Worm (Caenorhabditis elegans) whole organism, L3 larva: ENCODE measurements around the gene F32D8.14.
A peak's percentile ranks its signal among the peaks of the same experiment; 100 is the strongest.

Experiments used
- R02D3.7 ChIP-seq: fragments of 150-350 bp; optimal IDR thresholded peaks from 2 replicates; lab custom pipeline; 2014; ENCODE audit warnings: missing biosample characterization, missing genetic modification characterization
- aly-2 ChIP-seq: fragments of 150-350 bp; optimal IDR thresholded peaks from 2 replicates; lab custom pipeline; 2014; ENCODE audit warnings: missing biosample characterization, missing genetic modification characterization
- ama-1 ChIP-seq: fragments of 150-350 bp; optimal IDR thresholded peaks from 2 replicates; lab custom pipeline; 2018
- ceh-16 ChIP-seq: sonication (generic microtip); optimal IDR thresholded peaks from 2 replicates; lab custom pipeline; 2017; ENCODE audit warnings: missing biosample characterization, missing genetic modification characterization
- ceh-28 ChIP-seq: fragments of 150-350 bp; optimal IDR thresholded peaks from 2 replicates; lab custom pipeline; 2014; ENCODE audit warnings: missing biosample characterization, missing genetic modification reagents, missing genetic modification characterization
- ceh-82 ChIP-seq: fragments of 150-350 bp; optimal IDR thresholded peaks from 2 replicates; lab custom pipeline; 2014; ENCODE audit warnings: missing biosample characterization, missing genetic modification characterization
- egl-27 ChIP-seq: sonication (generic microtip); optimal IDR thresholded peaks from 4 replicates; lab custom pipeline; 2017; ENCODE audit warnings: missing biosample characterization, missing genetic modification reagents, missing genetic modification characterization
- egl-5 ChIP-seq: fragments of 150-350 bp; optimal IDR thresholded peaks from 2 replicates; lab custom pipeline; 2017; ENCODE audit warnings: missing biosample characterization, missing genetic modification reagents, missing genetic modification characterization, inconsistent platforms
- elt-1 ChIP-seq: fragments of 150-350 bp; optimal IDR thresholded peaks from 2 replicates; lab custom pipeline; 2014; ENCODE audit warnings: missing biosample characterization, missing genetic modification characterization
- elt-2 ChIP-seq: sonication (generic microtip); optimal IDR thresholded peaks from 2 replicates; lab custom pipeline; 2016; ENCODE audit warnings: missing genetic modification reagents, mild to moderate bottlenecking, missing genetic modification characterization, missing compliant biosample characterization
- elt-3 ChIP-seq, 3 experiments: fragments of 150-350 bp in 1 of 3; sonication (generic microtip) in 2 of 3; optimal IDR thresholded peaks; 2 replicates in 2 of 3; 4 replicates in 1 of 3; lab custom pipeline; 2014 to 2017; ENCODE audit warnings: missing biosample characterization in 3 of 3, missing genetic modification characterization in 3 of 3
- eor-1 ChIP-seq, 2 experiments: fragments of 150-350 bp; optimal IDR thresholded peaks; 2 replicates each; lab custom pipeline; 2014 to 2018; ENCODE audit warnings: missing biosample characterization in 2 of 2, missing genetic modification characterization in 2 of 2
- hmg-11 ChIP-seq: sonication (generic microtip); optimal IDR thresholded peaks from 2 replicates; lab custom pipeline; 2016; ENCODE audit warnings: missing genetic modification characterization, missing compliant biosample characterization
- jun-1 ChIP-seq: fragments of 150-350 bp; optimal IDR thresholded peaks from 2 replicates; lab custom pipeline; 2014; ENCODE audit warnings: missing biosample characterization, missing genetic modification reagents, missing genetic modification characterization
- lin-15B ChIP-seq: fragments of 150-350 bp; optimal IDR thresholded peaks from 2 replicates; lab custom pipeline; 2014; ENCODE audit warnings: missing biosample characterization, missing genetic modification characterization
- lsy-12 ChIP-seq: sonication (generic microtip); optimal IDR thresholded peaks from 2 replicates; lab custom pipeline; 2016; ENCODE audit warnings: mild to moderate bottlenecking, missing genetic modification characterization, missing compliant biosample characterization
- mdl-1 ChIP-seq: fragments of 150-350 bp; optimal IDR thresholded peaks from 2 replicates; lab custom pipeline; 2014; ENCODE audit warnings: missing biosample characterization, missing genetic modification characterization
- mml-1 ChIP-seq: fragments of 150-350 bp; sonication (generic microtip); optimal IDR thresholded peaks from 3 replicates; lab custom pipeline; 2014; ENCODE audit warnings: missing biosample characterization, missing genetic modification characterization
- nfya-1 ChIP-seq: sonication (generic microtip); optimal IDR thresholded peaks from 2 replicates; lab custom pipeline; 2017; ENCODE audit warnings: missing genetic modification characterization, mild to moderate bottlenecking, missing compliant biosample characterization, antibody characterized with exemption, moderate library complexity; ENCODE audit not compliant: insufficient read depth
- nhr-11 ChIP-seq: fragments of 150-350 bp; optimal IDR thresholded peaks from 2 replicates; lab custom pipeline; 2014; ENCODE audit warnings: missing biosample characterization, missing genetic modification characterization
- nhr-12 ChIP-seq: fragments of 150-350 bp; optimal IDR thresholded peaks from 2 replicates; lab custom pipeline; 2014; ENCODE audit warnings: missing biosample characterization, missing genetic modification characterization
- nhr-23 ChIP-seq: fragments of 150-350 bp; optimal IDR thresholded peaks from 2 replicates; lab custom pipeline; 2014; ENCODE audit warnings: missing biosample characterization, missing genetic modification reagents, missing genetic modification characterization
- nhr-237 ChIP-seq: fragments of 150-350 bp; optimal IDR thresholded peaks from 2 replicates; lab custom pipeline; 2014; ENCODE audit warnings: missing biosample characterization, missing genetic modification characterization
- nhr-28 ChIP-seq: fragments of 150-350 bp; optimal IDR thresholded peaks from 2 replicates; lab custom pipeline; 2014; ENCODE audit warnings: missing biosample characterization, missing genetic modification characterization
- nhr-43 ChIP-seq: sonication (generic microtip); optimal IDR thresholded peaks from 2 replicates; lab custom pipeline; 2016; ENCODE audit warnings: mild to moderate bottlenecking, missing genetic modification characterization, missing compliant biosample characterization; ENCODE audit not compliant: poor library complexity, severe bottlenecking
- nhr-67 ChIP-seq: fragments of 150-350 bp; optimal IDR thresholded peaks from 2 replicates; lab custom pipeline; 2014; ENCODE audit warnings: missing biosample characterization, missing genetic modification characterization
- pha-4 ChIP-seq: fragments of 150-350 bp; optimal IDR thresholded peaks from 2 replicates; lab custom pipeline; 2014; ENCODE audit warnings: missing biosample characterization, missing genetic modification reagents, missing genetic modification characterization
- pqm-1 ChIP-seq: fragments of 150-350 bp; optimal IDR thresholded peaks from 2 replicates; lab custom pipeline; 2017; ENCODE audit warnings: missing biosample characterization, missing genetic modification characterization, inconsistent platforms
- sea-2 ChIP-seq: fragments of 150-350 bp; sonication (generic microtip); optimal IDR thresholded peaks from 4 replicates; lab custom pipeline; 2014; ENCODE audit warnings: missing biosample characterization, missing genetic modification reagents, missing genetic modification characterization
- skn-1 ChIP-seq: fragments of 150-350 bp; optimal IDR thresholded peaks from 2 replicates; lab custom pipeline; 2014; ENCODE audit warnings: missing biosample characterization, missing genetic modification characterization
- snpc-4 ChIP-seq: fragments of 150-350 bp; optimal IDR thresholded peaks from 2 replicates; lab custom pipeline; 2014; ENCODE audit warnings: missing biosample characterization, missing genetic modification characterization
- tbx-2 ChIP-seq: sonication (generic microtip); optimal IDR thresholded peaks from 2 replicates; lab custom pipeline; 2016; ENCODE audit warnings: mild to moderate bottlenecking, missing genetic modification characterization, missing compliant biosample characterization
- unc-39 ChIP-seq: sonication (generic microtip); optimal IDR thresholded peaks from 4 replicates; lab custom pipeline; 2017; ENCODE audit warnings: missing biosample characterization, missing genetic modification characterization
- unc-62 ChIP-seq: fragments of 150-350 bp; sonication (generic microtip); optimal IDR thresholded peaks from 4 replicates; lab custom pipeline; 2014; ENCODE audit warnings: missing biosample characterization, missing genetic modification reagents, missing genetic modification characterization
- zag-1 ChIP-seq: fragments of 150-350 bp; optimal IDR thresholded peaks from 2 replicates; lab custom pipeline; 2014; ENCODE audit warnings: missing biosample characterization, missing genetic modification characterization
- ztf-11 ChIP-seq: fragments of 150-350 bp; optimal IDR thresholded peaks from 2 replicates; lab custom pipeline; 2014; ENCODE audit warnings: missing biosample characterization, missing genetic modification characterization
- ztf-4 ChIP-seq: fragments of 150-350 bp; optimal IDR thresholded peaks from 2 replicates; lab custom pipeline; 2014; ENCODE audit warnings: missing biosample characterization, missing genetic modification characterization

The F32D8.14 gene

DNA sequence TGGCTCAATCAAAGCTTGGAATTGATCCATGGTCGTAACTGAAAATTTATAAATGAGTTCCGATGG lies 2.4 kb upstream of the F32D8.14 start, which contains the start of gene sec-61.G:
Gene sec-61.G, minus strand, starts transcription at position 38 of the 66 bp plus-strand sequence.
- TF ChIP-seq nhr-23 (no peak), unc-39 (tag; lab: Kevin White, UChicago) (no peak)

DNA sequence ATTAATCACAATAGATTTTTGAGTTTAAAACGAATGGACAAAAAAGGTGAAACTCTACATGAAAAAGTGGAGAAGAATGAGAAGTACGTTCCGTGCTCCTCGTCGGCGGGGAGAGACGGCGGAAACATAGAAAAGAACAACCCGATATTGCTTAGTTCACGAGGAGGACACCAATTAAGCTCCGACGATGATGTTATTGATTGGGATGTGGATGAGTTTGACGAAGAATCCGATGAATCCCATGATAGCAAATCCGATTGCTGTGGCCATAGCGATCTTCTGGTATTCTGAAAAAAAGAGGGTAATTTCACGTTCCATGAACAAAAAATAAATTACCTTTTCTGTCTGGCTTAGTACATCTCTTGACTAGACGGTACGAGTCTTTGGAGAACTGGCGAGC lies 2.1 kb upstream of the F32D8.14 start:
- TF ChIP-seq elt-3 (tag; optimal IDR thresholded peaks at IDR 0.05; lab: Kevin White, UChicago) (no peak), nhr-23 (no peak), nhr-28 (tag; lab: Kevin White, UChicago) (no peak), ztf-11 (tag; lab: Kevin White, UChicago) (no peak), nhr-67 (tag; lab: Kevin White, UChicago) (no peak), hmg-11 (no peak), tbx-2 (tag; lab: Kevin White, UChicago) (no peak), mdl-1 (no peak), lsy-12 (no peak), elt-1 (tag; lab: Kevin White, UChicago) (no peak), egl-5 (no peak), nhr-12 (tag; lab: Kevin White, UChicago) (no peak), egl-27 (no peak)

DNA sequence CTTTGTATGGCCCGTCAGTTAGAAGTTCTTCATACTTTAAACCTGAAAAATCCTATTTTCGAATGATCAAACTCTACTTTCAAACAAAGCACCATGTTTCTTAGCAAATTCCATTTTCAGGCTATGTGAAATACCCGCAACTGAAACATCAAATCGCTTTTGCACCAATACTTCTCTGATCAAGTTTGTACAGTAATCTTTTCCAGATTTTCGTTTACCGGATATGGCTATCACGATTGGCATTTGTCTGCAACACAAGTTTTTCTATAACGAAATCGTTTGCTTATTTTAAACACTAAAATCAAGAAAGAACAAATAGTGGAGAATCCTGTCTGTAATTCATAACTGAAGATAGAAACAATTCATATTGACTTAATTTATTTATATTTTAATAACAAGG lies 1.7 kb upstream of the F32D8.14 start, which contains the start of gene F32D8.13:
Gene F32D8.13, minus strand, starts transcription at position 249 of the 400 bp plus-strand sequence.
- no peak for TF ChIP-seq pqm-1 (tag; lab: Kevin White, UChicago)
- TF ChIP-seq nfya-1 (tag; lab: Kevin White, UChicago), result no peak
- TF ChIP-seq snpc-4 (tag; lab: Kevin White, UChicago), result no peak
- peak; percentile 5 for TF ChIP-seq nhr-43
- peak; percentile 18 for TF ChIP-seq nhr-23

DNA sequence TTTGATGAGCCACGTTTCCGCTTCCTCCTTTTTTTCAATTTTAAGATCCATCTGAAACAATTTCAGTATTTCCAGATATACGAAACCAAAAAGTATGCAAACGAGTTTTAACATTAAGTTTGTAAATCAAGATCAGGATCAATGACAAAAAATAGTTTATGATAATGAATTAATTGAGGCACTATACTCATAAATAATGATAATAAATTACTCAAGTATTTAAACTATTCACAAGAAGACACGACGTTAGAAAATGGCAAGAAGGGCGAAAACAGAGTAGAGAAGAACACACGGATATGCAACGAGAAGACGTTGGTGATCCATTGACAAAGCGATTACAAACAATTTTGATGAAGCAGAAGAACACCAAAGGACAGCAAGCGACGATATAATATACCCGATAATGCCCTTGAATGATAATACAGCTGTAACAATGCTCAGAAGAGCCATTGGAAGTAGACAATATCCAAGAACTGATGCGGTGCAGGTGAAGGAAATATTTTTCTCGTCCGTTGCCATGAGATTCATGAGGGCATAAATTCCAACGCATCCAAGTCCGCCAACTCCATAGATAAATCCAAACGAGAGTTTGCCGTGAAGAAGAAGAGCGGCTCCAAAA lies 969 bp downstream of the F32D8.14 start, which contains the start of gene F32D8.4:
Gene F32D8.4, minus strand, starts transcription at position 51 of the 619 bp plus-strand sequence.
- TF ChIP-seq ceh-28 (no peak), jun-1 (tag; lab: Kevin White, UChicago) (no peak), ztf-11 (tag; lab: Kevin White, UChicago) (no peak), nhr-28 (tag; lab: Kevin White, UChicago) (no peak), ama-1 (lab: Kevin White, UChicago) (no peak), pha-4 (no peak), lin-15B (no peak), nhr-11 (tag; lab: Kevin White, UChicago) (no peak), ceh-82 (tag; lab: Kevin White, UChicago) (no peak)

DNA sequence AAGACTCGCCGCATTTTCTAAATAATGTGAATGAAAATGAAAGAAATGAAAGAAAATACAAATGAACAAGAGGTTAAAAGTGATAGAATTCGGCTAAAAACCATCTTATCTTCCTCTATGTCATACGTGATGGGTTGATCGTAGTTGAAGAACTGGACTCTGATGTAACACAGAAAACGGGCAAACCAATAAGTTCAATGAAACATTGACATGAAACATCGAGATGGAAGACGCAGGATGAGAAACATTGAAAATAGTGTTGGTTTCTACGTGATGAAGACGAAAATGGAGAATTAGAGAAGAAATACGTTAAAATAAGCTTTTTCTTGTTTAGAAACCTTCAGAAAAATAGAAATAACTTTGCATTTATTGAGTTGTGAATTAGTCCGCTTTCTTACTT lies 3.6 kb downstream of the F32D8.14 start, which contains the start of gene F32D8.12:
Gene F32D8.12, minus strand, starts transcription at position 48 of the 400 bp plus-strand sequence.
- no peak for TF ChIP-seq egl-27
- no peak for TF ChIP-seq unc-62
- peak; percentile 47 for TF ChIP-seq nfya-1 (tag; lab: Kevin White, UChicago)
- peak; percentile 35 for TF ChIP-seq pha-4
- TF ChIP-seq mdl-1, result no peak
- TF ChIP-seq sea-2, result no peak
- TF ChIP-seq elt-2 (tag; lab: Kevin White, UChicago), result peak; percentile 39
- TF ChIP-seq ceh-28, result peak; percentile 9
- TF ChIP-seq lsy-12, result no peak
- TF ChIP-seq ceh-16 (tag; lab: Kevin White, UChicago), result no peak
- TF ChIP-seq lin-15B, result no peak
- TF ChIP-seq ztf-4 (tag; lab: Kevin White, UChicago), result no peak
- no peak for TF ChIP-seq nhr-237
- no peak for TF ChIP-seq eor-1 (tag; optimal IDR thresholded peaks at IDR 0.05; lab: Kevin White, UChicago)
- no peak for TF ChIP-seq mml-1 (tag; lab: Kevin White, UChicago)
- peak; percentile 57 for TF ChIP-seq pqm-1 (tag; lab: Kevin White, UChicago)
- TF ChIP-seq zag-1 (tag; lab: Kevin White, UChicago), result no peak
- TF ChIP-seq elt-1 (tag; lab: Kevin White, UChicago), result no peak
- no peak for TF ChIP-seq skn-1 (tag; lab: Kevin White, UChicago)
- no peak for TF ChIP-seq R02D3.7 (tag; lab: Kevin White, UChicago)
- no peak for TF ChIP-seq aly-2 (tag; lab: Kevin White, UChicago)
- TF ChIP-seq nhr-28 (tag; lab: Kevin White, UChicago), result no peak
- TF ChIP-seq nhr-23, result peak; percentile 77
- TF ChIP-seq elt-3 (tag; optimal IDR thresholded peaks at IDR 0.05; lab: Kevin White, UChicago), result no peak
- TF ChIP-seq nhr-43, result peak; percentile 65
- TF ChIP-seq nhr-11 (tag; lab: Kevin White, UChicago), result no peak
